Fruit fly (Drosophila melanogaster) whole organism, prepupa: Measurements from ENCODE around the gene CG9098.

ENCODE experiments used
- Blimp-1 ChIP-seq: fragments of 200-800 bp; sonication (Bioruptor generic); optimal IDR thresholded peaks from 3 replicates; lab custom pipeline; 2017; ENCODE audit warnings: missing biosample characterization, missing genetic modification characterization, mild to moderate bottlenecking, moderate library complexity, missing genetic modification reagents
- CG10631 ChIP-seq: fragments of 200-800 bp; sonication (Bioruptor generic); optimal IDR thresholded peaks from 2 replicates; lab custom pipeline; 2016; ENCODE audit warnings: missing biosample characterization, missing genetic modification characterization
- CG11294 ChIP-seq: fragments of 200-800 bp; sonication (Bioruptor generic); IDR thresholded peaks from 2 replicates; pipeline ENCODE4 v1.3.6; 2022; ENCODE audit warnings: missing biosample characterization, missing genetic modification characterization
- CG15336 ChIP-seq: fragments of 200-800 bp; sonication (Bioruptor generic); IDR thresholded peaks from 2 replicates; pipeline ENCODE4 v1.3.6; 2022; ENCODE audit warnings: missing biosample characterization, missing genetic modification characterization
- CG1621 ChIP-seq: fragments of 200-800 bp; sonication (Bioruptor generic); optimal IDR thresholded peaks from 3 replicates; lab custom pipeline; 2018; ENCODE audit warnings: missing biosample characterization, mild to moderate bottlenecking, missing genetic modification characterization
- CG16779 ChIP-seq: fragments of 200-800 bp; sonication (Bioruptor generic); optimal IDR thresholded peaks from 3 replicates; lab custom pipeline; 2017; ENCODE audit warnings: missing biosample characterization, mild to moderate bottlenecking, missing genetic modification characterization
- CG3032 ChIP-seq: fragments of 200-800 bp; optimal IDR thresholded peaks from 2 replicates; lab custom pipeline; 2019; ENCODE audit warnings: missing biosample characterization, mild to moderate bottlenecking, missing genetic modification characterization, moderate library complexity
- CG31627 ChIP-seq: fragments of 200-800 bp; sonication (Bioruptor generic); optimal IDR thresholded peaks from 3 replicates; lab custom pipeline; 2016; ENCODE audit warnings: missing biosample characterization, missing genetic modification characterization
- CG32006 ChIP-seq: fragments of 200-800 bp; sonication (Bioruptor generic); optimal IDR thresholded peaks from 3 replicates; lab custom pipeline; 2017; ENCODE audit warnings: missing biosample characterization, mild to moderate bottlenecking, missing genetic modification characterization
- CG34406 ChIP-seq: fragments of 200-800 bp; sonication (Bioruptor generic); optimal IDR thresholded peaks from 3 replicates; lab custom pipeline; 2016; ENCODE audit warnings: missing biosample characterization, missing genetic modification characterization
- CG3919 ChIP-seq: fragments of 200-800 bp; sonication (Bioruptor generic); optimal IDR thresholded peaks from 3 replicates; lab custom pipeline; 2016; ENCODE audit warnings: missing biosample characterization, missing genetic modification characterization
- CG4318 ChIP-seq: fragments of 200-800 bp; sonication (Bioruptor generic); optimal IDR thresholded peaks from 3 replicates; lab custom pipeline; 2017; ENCODE audit warnings: missing biosample characterization, mild to moderate bottlenecking, missing genetic modification characterization
- CG6163 ChIP-seq: fragments of 200-800 bp; sonication (Bioruptor generic); IDR thresholded peaks from 3 replicates; pipeline ENCODE4 v1.3.6; 2022; ENCODE audit warnings: missing biosample characterization, missing genetic modification characterization
- CG6276 ChIP-seq: fragments of 200-800 bp; sonication (Bioruptor generic); optimal IDR thresholded peaks from 2 replicates; lab custom pipeline; 2017; ENCODE audit warnings: missing biosample characterization, mild to moderate bottlenecking, missing genetic modification characterization
- CG6792 ChIP-seq: fragments of 200-800 bp; sonication (Bioruptor generic); optimal IDR thresholded peaks from 3 replicates; lab custom pipeline; 2016; ENCODE audit warnings: missing biosample characterization, missing genetic modification characterization
- CG6808 ChIP-seq: fragments of 200-800 bp; sonication (Bioruptor generic); optimal IDR thresholded peaks from 3 replicates; lab custom pipeline; 2017; ENCODE audit warnings: missing biosample characterization, missing genetic modification characterization, mild to moderate bottlenecking, moderate library complexity, missing genetic modification reagents
- CG6854 ChIP-seq: fragments of 200-800 bp; sonication (Bioruptor generic); optimal IDR thresholded peaks from 2 replicates; lab custom pipeline; 2017; ENCODE audit warnings: missing biosample characterization, mild to moderate bottlenecking, missing genetic modification characterization
- CG7368 ChIP-seq: fragments of 200-800 bp; sonication (Bioruptor generic); optimal IDR thresholded peaks from 3 replicates; lab custom pipeline; 2016; ENCODE audit warnings: missing biosample characterization, missing genetic modification characterization
- Eip75B ChIP-seq: fragments of 200-800 bp; sonication (Bioruptor generic); optimal IDR thresholded peaks from 3 replicates; lab custom pipeline; 2016; ENCODE audit warnings: missing biosample characterization, missing genetic modification characterization
- Eip78C ChIP-seq: fragments of 200-800 bp; sonication (Bioruptor generic); peaks from one replicate; lab custom pipeline; 2016; ENCODE audit warnings: missing biosample characterization, missing genetic modification characterization
- Eip93F ChIP-seq: fragments of 200-800 bp; sonication (Bioruptor generic); optimal IDR thresholded peaks from 2 replicates; lab custom pipeline; 2016; ENCODE audit warnings: missing biosample characterization, mild to moderate bottlenecking, missing genetic modification characterization
- Ets96B ChIP-seq: fragments of 200-800 bp; optimal IDR thresholded peaks from 2 replicates; lab custom pipeline; 2019; ENCODE audit warnings: missing biosample characterization, mild to moderate bottlenecking, missing genetic modification characterization, moderate library complexity
- Hr38 ChIP-seq: sonication (Bioruptor generic); optimal IDR thresholded peaks from 2 replicates; lab custom pipeline; 2016; ENCODE audit warnings: missing biosample characterization, missing genetic modification characterization
- Hr39 ChIP-seq: fragments of 200-800 bp; sonication (Bioruptor generic); optimal IDR thresholded peaks from 2 replicates; lab custom pipeline; 2016; ENCODE audit warnings: missing biosample characterization, missing genetic modification characterization
- Hr4 ChIP-seq: fragments of 200-800 bp; sonication (Bioruptor generic); optimal IDR thresholded peaks from 3 replicates; lab custom pipeline; 2016; ENCODE audit warnings: missing biosample characterization, missing genetic modification characterization
- Lpt ChIP-seq: fragments of 200-800 bp; sonication (Bioruptor generic); optimal IDR thresholded peaks from 3 replicates; lab custom pipeline; 2016; ENCODE audit warnings: missing biosample characterization, missing genetic modification characterization
- Met ChIP-seq: fragments of 200-800 bp; sonication (Bioruptor generic); optimal IDR thresholded peaks from 3 replicates; lab custom pipeline; 2016; ENCODE audit warnings: missing biosample characterization, missing genetic modification characterization
- Smox ChIP-seq: fragments of 200-800 bp; sonication (Bioruptor generic); optimal IDR thresholded peaks from 3 replicates; lab custom pipeline; 2016; ENCODE audit warnings: missing biosample characterization, missing genetic modification characterization
- Sox102F ChIP-seq: fragments of 200-800 bp; sonication (Bioruptor generic); optimal IDR thresholded peaks from 2 replicates; lab custom pipeline; 2016; ENCODE audit warnings: missing biosample characterization, mild to moderate bottlenecking, missing genetic modification characterization
- Sox14 ChIP-seq: fragments of 200-800 bp; sonication (Bioruptor generic); optimal IDR thresholded peaks from 3 replicates; lab custom pipeline; 2016; ENCODE audit warnings: missing biosample characterization, missing genetic modification characterization
- Sox15 ChIP-seq: fragments of 200-800 bp; sonication (Bioruptor generic); optimal IDR thresholded peaks from 3 replicates; lab custom pipeline; 2016; ENCODE audit warnings: missing biosample characterization, missing genetic modification characterization
- achi ChIP-seq: fragments of 200-800 bp; sonication (Bioruptor generic); optimal IDR thresholded peaks from 3 replicates; lab custom pipeline; 2016; ENCODE audit warnings: missing biosample characterization, missing genetic modification characterization
- acj6 ChIP-seq: fragments of 200-800 bp; sonication (Bioruptor generic); optimal IDR thresholded peaks from 3 replicates; lab custom pipeline; 2016; ENCODE audit warnings: missing biosample characterization, missing genetic modification characterization
- cyc ChIP-seq: fragments of 200-800 bp; sonication (Bioruptor generic); optimal IDR thresholded peaks from 3 replicates; lab custom pipeline; 2016; ENCODE audit warnings: missing biosample characterization, missing genetic modification characterization
- dsx ChIP-seq: fragments of 200-800 bp; optimal IDR thresholded peaks from 3 replicates; lab custom pipeline; 2019; ENCODE audit warnings: missing biosample characterization, mild to moderate bottlenecking, missing genetic modification characterization, moderate library complexity; ENCODE audit not compliant: poor library complexity, severe bottlenecking
- eg ChIP-seq: fragments of 200-800 bp; sonication (Bioruptor generic); IDR thresholded peaks from 3 replicates; pipeline ENCODE4 v1.3.6; 2022; ENCODE audit warnings: missing biosample characterization, missing genetic modification characterization
- fd59A ChIP-seq: fragments of 200-800 bp; sonication (Bioruptor generic); optimal IDR thresholded peaks from 2 replicates; lab custom pipeline; 2017; ENCODE audit warnings: missing biosample characterization, mild to moderate bottlenecking, missing genetic modification characterization, missing genetic modification reagents
- fd85E ChIP-seq: fragments of 200-800 bp; sonication (Bioruptor generic); optimal IDR thresholded peaks from 3 replicates; lab custom pipeline; 2016; ENCODE audit warnings: missing biosample characterization, missing genetic modification characterization
- fkh ChIP-seq: fragments of 200-800 bp; sonication (Bioruptor generic); optimal IDR thresholded peaks from 3 replicates; lab custom pipeline; 2017; ENCODE audit warnings: missing biosample characterization, mild to moderate bottlenecking, missing genetic modification characterization, moderate library complexity
- lz ChIP-seq: fragments of 200-800 bp; sonication (Bioruptor generic); optimal IDR thresholded peaks from 3 replicates; lab custom pipeline; 2016; ENCODE audit warnings: missing biosample characterization, missing genetic modification characterization
- net ChIP-seq: fragments of 200-800 bp; sonication (Bioruptor generic); optimal IDR thresholded peaks from 3 replicates; lab custom pipeline; 2016; ENCODE audit warnings: missing biosample characterization, missing genetic modification characterization
- pdm3 ChIP-seq: fragments of 200-800 bp; sonication (Bioruptor generic); optimal IDR thresholded peaks from 3 replicates; lab custom pipeline; 2016; ENCODE audit warnings: missing biosample characterization, missing genetic modification characterization
- salr ChIP-seq, 2 experiments: fragments of 200-800 bp; sonication (Bioruptor generic); optimal IDR thresholded peaks; 3 replicates each; lab custom pipeline; 2016 to 2018; ENCODE audit warnings: missing biosample characterization in 2 of 2, missing genetic modification characterization in 2 of 2, mild to moderate bottlenecking in 1 of 2
- ss ChIP-seq, 2 experiments: fragments of 200-800 bp; sonication (Bioruptor generic); optimal IDR thresholded peaks; 2 replicates in 1 of 2; 3 replicates in 1 of 2; lab custom pipeline; 2017 to 2018; ENCODE audit warnings: mild to moderate bottlenecking in 2 of 2, missing biosample characterization in 2 of 2, missing genetic modification characterization in 2 of 2, moderate library complexity in 1 of 2
- svp ChIP-seq: fragments of 200-800 bp; sonication (Bioruptor generic); peaks from one replicate; lab custom pipeline; 2016; ENCODE audit warnings: missing biosample characterization, missing genetic modification characterization
- vri ChIP-seq: fragments of 200-800 bp; sonication (Bioruptor generic); optimal IDR thresholded peaks from 3 replicates; lab custom pipeline; 2016; ENCODE audit warnings: missing biosample characterization, mild to moderate bottlenecking, missing genetic modification characterization

Gene CG9098

DNA sequence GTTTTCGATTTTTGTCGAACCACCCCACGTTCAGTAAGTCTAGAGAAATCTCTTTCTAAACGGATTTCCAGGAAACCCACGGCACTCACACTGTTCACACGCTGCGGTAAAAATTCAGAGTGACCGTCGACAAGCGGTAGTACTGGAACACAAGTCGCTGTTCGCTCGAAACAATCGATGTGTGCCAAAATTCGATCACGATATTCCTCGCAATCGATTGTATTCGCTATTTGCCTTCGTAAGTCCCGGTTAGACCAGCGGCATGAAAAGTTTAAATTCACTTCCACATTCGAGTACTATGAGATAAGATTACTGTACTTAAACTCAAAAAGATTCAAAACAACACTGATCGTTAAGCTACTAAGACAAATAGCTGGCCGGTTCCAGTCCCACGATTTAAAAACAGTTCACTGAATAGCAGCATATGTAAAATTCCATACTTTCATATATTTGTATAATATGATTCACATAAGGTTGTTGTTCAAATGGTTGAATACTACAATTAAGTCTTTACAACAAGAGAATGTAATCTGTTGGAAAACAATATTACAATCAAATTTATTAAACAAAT is 31.2 kb downstream of the CG9098 start, which contains the start of gene chic:
Gene chic (minus strand): TSS at position 157 of the 571 bp plus-strand sequence.
- TF ChIP-seq Hr4 (GFP tag; lab: Kevin White, UChicago) (peak; percentile 19), Lpt (GFP tag; lab: Kevin White, UChicago) (no peak), CG6163 (no peak), fkh (GFP tag; lab: Kevin White, UChicago) (no peak), Smox (GFP tag; lab: Kevin White, UChicago) (peak; percentile 34), net (no peak), eg (GFP tag; lab: Robert Waterston, UW) (no peak), Eip78C (peak; percentile 33), CG34406 (GFP tag; lab: Kevin White, UChicago) (peak; percentile 2), fd85E (GFP tag; lab: Kevin White, UChicago) (no peak), dsx (GFP tag; lab: Kevin White, UChicago) (no peak), fd59A (no peak), vri (peak; percentile 3), Eip93F (GFP tag; lab: Kevin White, UChicago) (no peak), Sox15 (GFP tag; lab: Kevin White, UChicago) (no peak), CG11294 (GFP tag; lab: Robert Waterston, UW) (no peak), achi (GFP tag; lab: Kevin White, UChicago) (no peak), lz (GFP tag; lab: Kevin White, UChicago) (no peak), CG32006 (GFP tag; lab: Kevin White, UChicago) (peak; percentile 19), salr (GFP tag; optimal IDR thresholded peaks at IDR 0.05; lab: Kevin White, UChicago) (no peak), Ets96B (tag; lab: Kevin White, UChicago) (peak; percentile 19), Met (GFP tag; lab: Kevin White, UChicago) (no peak), ss (GFP tag; optimal IDR thresholded peaks at IDR 0.05; lab: Kevin White, UChicago) (peak; percentile 2 to 29), CG4318 (GFP tag; lab: Kevin White, UChicago) (no peak), CG31627 (GFP tag; lab: Kevin White, UChicago) (no peak), cyc (GFP tag; lab: Kevin White, UChicago) (peak; percentile 1), acj6 (GFP tag; lab: Kevin White, UChicago) (no peak), CG3032 (tag; lab: Kevin White, UChicago) (no peak), Hr39 (GFP tag; lab: Kevin White, UChicago) (peak; percentile 19), CG3919 (GFP tag; lab: Kevin White, UChicago) (peak; percentile 24), CG7368 (GFP tag; lab: Kevin White, UChicago) (no peak), Eip75B (GFP tag; lab: Kevin White, UChicago) (no peak), pdm3 (GFP tag; lab: Kevin White, UChicago) (peak; percentile 4), svp (peak; percentile 48), CG6854 (GFP tag; lab: Kevin White, UChicago) (peak; percentile 68), CG10631 (GFP tag; lab: Kevin White, UChicago) (no peak), CG15336 (no peak), Sox102F (GFP tag; lab: Kevin White, UChicago) (peak; percentile 55), CG6792 (no peak)

- TF ChIP-seq CG16779 (tag; lab: Kevin White, UChicago) (peak; percentile 63), CG6276 (GFP tag; lab: Kevin White, UChicago) (peak; percentile 29), CG6792 (peak; percentile 14), Eip78C (peak; percentile 76), CG11294 (GFP tag; lab: Robert Waterston, UW) (no peak), Sox14 (GFP tag; lab: Kevin White, UChicago) (peak; percentile 56), dsx (GFP tag; lab: Kevin White, UChicago) (peak; percentile 52), CG31627 (GFP tag; lab: Kevin White, UChicago) (no peak), Blimp-1 (GFP tag; lab: Kevin White, UChicago) (no peak), Hr38 (GFP tag; lab: Kevin White, UChicago) (no peak), Sox102F (GFP tag; lab: Kevin White, UChicago) (peak; percentile 45), fd85E (GFP tag; lab: Kevin White, UChicago) (peak; percentile 9), CG1621 (tag; lab: Kevin White, UChicago) (peak; percentile 45), eg (GFP tag; lab: Robert Waterston, UW) (no peak), Smox (GFP tag; lab: Kevin White, UChicago) (peak; percentile 6), CG3032 (tag; lab: Kevin White, UChicago) (peak; percentile 3), CG6854 (GFP tag; lab: Kevin White, UChicago) (peak; percentile 77), vri (peak; percentile 70), achi (GFP tag; lab: Kevin White, UChicago) (peak; percentile 11), Met (GFP tag; lab: Kevin White, UChicago) (peak; percentile 54), CG6808 (GFP tag; lab: Kevin White, UChicago) (peak; percentile 61), cyc (GFP tag; lab: Kevin White, UChicago) (no peak)
These were observed 31.9 kb downstream of the CG9098 start for dm6 chr2L:5979957-5980861.
